Worm (Caenorhabditis elegans) whole organism, L4 larva: Measurements from ENCODE around the gene tbb-6.
A peak's percentile ranks its signal among the peaks of the same experiment; 100 is the strongest.

Experiments used
- ama-1 ChIP-seq: fragments of 150-350 bp; optimal IDR thresholded peaks from 2 replicates; lab custom pipeline; 2014; ENCODE audit warnings: inconsistent platforms, mixed read lengths
- daf-8 ChIP-seq: fragments of 200-800 bp; sonication (Bioruptor generic); IDR thresholded peaks from 2 replicates; pipeline ENCODE4 v1.3.6; 2022; ENCODE audit warnings: missing genetic modification characterization, missing compliant biosample characterization
- dpl-1 ChIP-seq: fragments of 150-350 bp; optimal IDR thresholded peaks from 2 replicates; lab custom pipeline; 2014; ENCODE audit warnings: missing biosample characterization, missing genetic modification reagents, missing genetic modification characterization
- hif-1 ChIP-seq, 2 experiments: sonication (generic microtip); optimal IDR thresholded peaks; 2 replicates each; lab custom pipeline; 2016 to 2017; ENCODE audit warnings: missing compliant biosample characterization in 2 of 2, missing genetic modification characterization in 2 of 2, missing genetic modification reagents in 2 of 2, missing genotype in 2 of 2, mild to moderate bottlenecking in 1 of 2
- lin-39 ChIP-seq: fragments of 150-350 bp; optimal IDR thresholded peaks from 2 replicates; lab custom pipeline; 2014; ENCODE audit warnings: missing biosample characterization, missing genetic modification reagents, missing genetic modification characterization
- mxl-3 ChIP-seq: fragments of 200-800 bp; sonication (Bioruptor generic); optimal IDR thresholded peaks from 2 replicates; lab custom pipeline; 2018; ENCODE audit warnings: mild to moderate bottlenecking, missing genetic modification characterization, missing compliant biosample characterization
- unc-39 ChIP-seq: sonication (generic microtip); optimal IDR thresholded peaks from 2 replicates; lab custom pipeline; 2017; ENCODE audit warnings: missing biosample characterization, missing genetic modification characterization
- zip-11 ChIP-seq: fragments of 200-800 bp; sonication (Bioruptor generic); IDR thresholded peaks from 2 replicates; pipeline ENCODE4 v1.3.6; 2022; ENCODE audit warnings: missing genetic modification characterization, missing compliant biosample characterization

DNA sequence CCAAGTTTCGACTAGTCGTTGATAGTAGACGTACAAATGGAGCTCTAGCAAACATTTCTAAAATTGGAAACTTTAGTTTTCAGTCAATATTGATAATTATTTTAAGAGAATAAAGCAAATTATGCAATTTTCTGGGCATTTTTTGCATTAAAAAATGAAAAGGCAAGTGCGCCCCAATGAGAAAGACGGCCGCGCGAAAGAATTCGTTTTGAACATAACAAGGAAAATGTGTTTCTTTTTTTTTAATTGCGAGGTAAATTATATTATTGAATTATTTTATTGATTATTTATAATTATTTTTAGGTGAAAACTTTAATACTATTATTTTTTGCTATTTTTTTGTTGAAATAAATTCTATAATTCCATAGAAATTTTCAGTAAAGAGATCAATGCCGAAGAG, 10.2 kb downstream of the tbb-6 start, which contains the start of the genes tsfm-1 and capg-2:
- TF ChIP-seq dpl-1 (GFP tag; lab: Kevin White, UChicago) (peak; percentile 73), daf-8 (GFP tag; lab: Robert Waterston, UW) (no peak), unc-39 (tag; lab: Kevin White, UChicago) (no peak), mxl-3 (GFP tag; lab: Kevin White, UChicago) (no peak), lin-39 (no peak), zip-11 (GFP tag; lab: Robert Waterston, UW) (no peak), hif-1 (tag; optimal IDR thresholded peaks at IDR 0.05; lab: Kevin White, UChicago) (no peak), ama-1 (lab: Kevin White, UChicago) (no peak)
